Fruit fly (Drosophila melanogaster): ENCODE measurements around the gene CG32486.

Gene CG32486

DNA sequence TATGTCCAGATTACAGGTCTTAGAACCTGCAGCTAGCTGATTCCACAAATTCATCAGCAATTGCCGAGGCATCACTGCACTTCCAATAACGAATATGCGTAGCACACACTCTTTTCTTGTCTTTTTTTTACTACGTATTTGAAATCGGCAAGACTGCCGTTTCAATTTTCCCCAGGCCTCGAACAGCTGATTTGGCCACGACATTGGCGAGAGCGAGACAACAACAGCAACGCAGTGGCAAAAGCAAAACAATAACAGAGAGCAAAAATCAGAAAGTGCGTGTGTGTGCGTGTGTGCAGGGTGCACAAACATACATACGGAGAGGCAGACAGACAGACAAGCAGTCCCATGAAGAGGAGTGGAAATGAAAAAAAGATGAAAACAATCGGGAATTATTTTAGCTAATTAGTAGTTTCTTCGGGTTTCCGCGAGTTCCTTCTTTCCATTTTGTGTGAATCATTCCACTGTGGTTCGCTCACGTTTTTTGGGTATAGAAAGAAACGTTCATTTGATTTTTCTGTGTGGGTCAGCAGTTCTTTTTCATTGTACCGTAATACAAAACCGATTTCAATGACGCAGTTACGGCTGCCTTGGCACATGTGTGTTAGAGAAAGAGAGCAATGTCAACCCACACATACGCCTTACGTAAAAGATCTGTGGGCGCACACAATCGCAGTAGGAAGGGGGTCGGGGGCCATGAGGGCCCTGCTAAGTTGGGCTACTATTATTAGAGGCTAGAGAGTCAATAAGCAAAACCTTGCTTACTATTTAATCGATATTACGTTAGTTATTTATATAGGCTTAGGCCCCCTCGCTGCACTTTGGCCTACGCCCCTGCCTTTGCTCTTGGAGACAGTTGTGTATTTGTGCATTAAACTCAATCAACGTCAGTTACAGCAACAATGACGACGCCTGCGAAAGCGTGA lies 10.3 kb downstream of the CG32486 start (continued):
- TF ChIP-seq danr (GFP tag; IDR thresholded peaks at IDR 0.05): peak; percentile 98
- no peak for TF ChIP-seq Sin3A (optimal IDR thresholded peaks at IDR 0.05)
- TF ChIP-seq Scr (GFP tag; IDR thresholded peaks at IDR 0.05; ENCODE audit: partially characterized antibody): no peak; the same call in 1 of the 2 replicates
- no peak; the same call in 1 of the 2 replicates for TF ChIP-seq amos (GFP tag; IDR thresholded peaks at IDR 0.05; ENCODE audit: partially characterized antibody)
- TF ChIP-seq CkIIα-i1 (GFP tag; IDR thresholded peaks at IDR 0.05): peak; percentile 98
- TF ChIP-seq ssp (GFP tag; IDR thresholded peaks at IDR 0.05): peak; percentile 94
- TF ChIP-seq Optix (GFP tag; IDR thresholded peaks at IDR 0.05): peak; percentile 100
- TF ChIP-seq trem (tag; optimal IDR thresholded peaks at IDR 0.05): peak; percentile 91
- TF ChIP-seq CG30403 (GFP tag; optimal IDR thresholded peaks at IDR 0.05): peak; percentile 99
- peak; percentile 98 for TF ChIP-seq ERR (GFP tag; optimal IDR thresholded peaks at IDR 0.05)
- peak; percentile 99 for TF ChIP-seq Pdp1 (GFP tag; optimal IDR thresholded peaks at IDR 0.05)
- peak; percentile 98 for TF ChIP-seq CG12236 (GFP tag; optimal IDR thresholded peaks at IDR 0.05)
- TF ChIP-seq CG4424 (GFP tag; optimal IDR thresholded peaks at IDR 0.05): peak; percentile 98
- TF ChIP-seq HLH54F (GFP tag; optimal IDR thresholded peaks at IDR 0.05): peak; percentile 99
- peak; percentile 93 for TF ChIP-seq CG12299 (tag; optimal IDR thresholded peaks at IDR 0.05)
- peak; percentile 96 for TF ChIP-seq ftz-f1 (GFP tag; optimal IDR thresholded peaks at IDR 0.05)
- peak; percentile 98 for TF ChIP-seq CG11695 (GFP tag; IDR thresholded peaks at IDR 0.05)
- peak; percentile 99 for TF ChIP-seq CG9932 (GFP tag; IDR thresholded peaks at IDR 0.05)
- TF ChIP-seq ash1 (GFP tag; optimal IDR thresholded peaks at IDR 0.05): peak; percentile 97
- peak in 1 of 2 experiments; percentile 32 for TF ChIP-seq tll (GFP tag; optimal IDR thresholded peaks at IDR 0.05)
- TF ChIP-seq nau (GFP tag; optimal IDR thresholded peaks at IDR 0.05): peak; percentile 97
- TF ChIP-seq HLH4C (GFP tag; IDR thresholded peaks at IDR 0.05; ENCODE audit: partially characterized antibody): no peak
- peak; percentile 96 for TF ChIP-seq CG17568 (GFP tag; optimal IDR thresholded peaks at IDR 0.05)
- peak; percentile 98 for TF ChIP-seq CG8089 (GFP tag; optimal IDR thresholded peaks at IDR 0.05)
- no peak for TF ChIP-seq knrl (GFP tag; IDR thresholded peaks at IDR 0.05; ENCODE audit: partially characterized antibody)
- TF ChIP-seq dm (GFP tag; optimal IDR thresholded peaks at IDR 0.05): peak; percentile 97
- TF ChIP-seq mld (GFP tag; IDR thresholded peaks at IDR 0.05; ENCODE audit: partially characterized antibody): no peak
- peak; percentile 98 for TF ChIP-seq vfl (GFP tag; optimal IDR thresholded peaks at IDR 0.05)
- peak; percentile 98 for TF ChIP-seq CG1233 (GFP tag; optimal IDR thresholded peaks at IDR 0.05)
- peak; percentile 98; the same call in 3 of the 4 replicates for TF ChIP-seq chinmo (GFP tag; IDR thresholded peaks at IDR 0.05; ENCODE audit: partially characterized antibody)
- TF ChIP-seq CG18011 (GFP tag; optimal IDR thresholded peaks at IDR 0.05): peak; percentile 91
- peak; percentile 99 for TF ChIP-seq CG8944 (GFP tag; optimal IDR thresholded peaks at IDR 0.05)
- peak; percentile 96 for TF ChIP-seq CG12104 (GFP tag; optimal IDR thresholded peaks at IDR 0.05)
- peak; percentile 98 for TF ChIP-seq CG16863 (GFP tag; optimal IDR thresholded peaks at IDR 0.05)
- TF ChIP-seq pzg (GFP tag; optimal IDR thresholded peaks at IDR 0.05): peak; percentile 35
- peak; percentile 99 for TF ChIP-seq Dip3 (GFP tag; optimal IDR thresholded peaks at IDR 0.05)
- peak; percentile 99 for TF ChIP-seq lbe (GFP tag; optimal IDR thresholded peaks at IDR 0.05)
- TF ChIP-seq B-H1 (GFP tag; IDR thresholded peaks at IDR 0.05): peak; percentile 99
- TF ChIP-seq CG7745 (tag; optimal IDR thresholded peaks at IDR 0.05): peak; percentile 57
- TF ChIP-seq CG34376 (GFP tag; optimal IDR thresholded peaks at IDR 0.05): peak; percentile 93
- peak; percentile 99 for TF ChIP-seq CG14050 (GFP tag; IDR thresholded peaks at IDR 0.05)
- peak; percentile 98 for TF ChIP-seq oc (tag; optimal IDR thresholded peaks at IDR 0.05)
- peak; percentile 96 for TF ChIP-seq trh (GFP tag; optimal IDR thresholded peaks at IDR 0.05)
- TF ChIP-seq CG9876 (GFP tag; optimal IDR thresholded peaks at IDR 0.05): peak; percentile 97
- TF ChIP-seq so (GFP tag; IDR thresholded peaks at IDR 0.05): peak; percentile 99
- TF ChIP-seq CG15269 (tag; optimal IDR thresholded peaks at IDR 0.05): peak; percentile 98
- TF ChIP-seq hbn (GFP tag; IDR thresholded peaks at IDR 0.05; ENCODE audit: partially characterized antibody): peak; percentile 46; the same call in 1 of the 2 replicates
- peak; percentile 97 for TF ChIP-seq phol (tag; optimal IDR thresholded peaks at IDR 0.05)

Data from whole organism, embryonic.